Worm (Caenorhabditis elegans): ENCODE measurements around the gene T08B6.4.

The T08B6.4 gene

ce11 chrIV:4930754-4931322 is 25.3 kb downstream of the T08B6.4 start (continued):
- TF ChIP-seq nhr-80 (tag; optimal IDR thresholded peaks at IDR 0.05) (no peak), B0261.1 (tag; optimal IDR thresholded peaks at IDR 0.05) (peak; percentile 61), lin-40 (tag; optimal IDR thresholded peaks at IDR 0.05) (no peak), mxl-1 (tag; optimal IDR thresholded peaks at IDR 0.05) (peak; percentile 30), athp-1 (tag; optimal IDR thresholded peaks at IDR 0.05) (no peak), nfya-1 (tag; optimal IDR thresholded peaks at IDR 0.05; ENCODE audit: borderline replicate concordance, insufficient read depth) (no peak), attf-6 (GFP tag; IDR thresholded peaks at IDR 0.05) (peak; percentile 89), B0019.2 (GFP tag; conservative IDR thresholded peaks at IDR 0.05) (no peak), lag-1 (GFP tag; IDR thresholded peaks at IDR 0.05) (no peak), snpc-3.4 (tag; optimal IDR thresholded peaks at IDR 0.05) (peak; percentile 90), ztf-18 (tag; optimal IDR thresholded peaks at IDR 0.05) (peak; percentile 69), dpff-1 (tag; optimal IDR thresholded peaks at IDR 0.05) (no peak), hmg-1.2 (GFP tag; IDR thresholded peaks at IDR 0.05) (peak; percentile 80), sea-2 (GFP tag; IDR thresholded peaks at IDR 0.05) (no peak), aptf-3 (GFP tag; IDR thresholded peaks at IDR 0.05) (0 out of 2 replicates have a peak, but pooled peaks have one; percentile 57), ztf-28 (GFP tag; IDR thresholded peaks at IDR 0.05) (no peak), ccch-3 (GFP tag; optimal IDR thresholded peaks at IDR 0.05) (no peak), akir-1 (GFP tag; optimal IDR thresholded peaks at IDR 0.05) (no peak), unc-130 (GFP tag; optimal IDR thresholded peaks at IDR 0.05) (no peak), F52B5.7 (tag; optimal IDR thresholded peaks at IDR 0.05) (no peak), die-1 (tag; optimal IDR thresholded peaks at IDR 0.05) (peak; percentile 73), mes-4 (tag; optimal IDR thresholded peaks at IDR 0.05) (peak; percentile 47), K12H6.12 (tag; optimal IDR thresholded peaks at IDR 0.05) (no peak), attf-3 (GFP tag; conservative IDR thresholded peaks at IDR 0.05) (no peak), Y53F4B.3 (GFP tag; IDR thresholded peaks at IDR 0.05) (no peak), madf-3 (GFP tag; IDR thresholded peaks at IDR 0.05) (no peak), ceh-58 (GFP tag; IDR thresholded peaks at IDR 0.05) (no peak), ztf-22 (GFP tag; optimal IDR thresholded peaks at IDR 0.05) (no peak), tbp1 (GFP tag; optimal IDR thresholded peaks at IDR 0.05) (peak; percentile 83), Y67H2A.10 (GFP tag; conservative IDR thresholded peaks at IDR 0.05) (no peak), ceh-91 (GFP tag; IDR thresholded peaks at IDR 0.05) (no peak), ZK185.1 (tag; optimal IDR thresholded peaks at IDR 0.05; ENCODE audit: poor library complexity, severe bottlenecking) (peak; percentile 19), snpc-1.1 (tag; optimal IDR thresholded peaks at IDR 0.05; ENCODE audit: insufficient read depth) (peak; percentile 92), Y79H2A.3 (GFP tag; conservative IDR thresholded peaks at IDR 0.05) (no peak), Y95B8A.8 (GFP tag; IDR thresholded peaks at IDR 0.05) (no peak), snpc-1.3 (tag; optimal IDR thresholded peaks at IDR 0.05; ENCODE audit: insufficient read depth) (peak; percentile 59), mel-28 (tag; optimal IDR thresholded peaks at IDR 0.05; ENCODE audit: borderline replicate concordance) (no peak), F23B12.7 (tag; optimal IDR thresholded peaks at IDR 0.05; ENCODE audit: insufficient read depth) (no peak), pbrm-1 (GFP tag; IDR thresholded peaks at IDR 0.05) (no peak), ceh-79 (tag; optimal IDR thresholded peaks at IDR 0.05) (no peak), let-607 (tag; optimal IDR thresholded peaks at IDR 0.05) (peak in 1 of 2 experiments; percentile 39), dpl-1 (GFP tag; optimal IDR thresholded peaks at IDR 0.05) (no peak), ceh-100 (GFP tag; IDR thresholded peaks at IDR 0.05) (peak; percentile 46; the same call in 1 of the 2 replicates), F33H1.4 (GFP tag; IDR thresholded peaks at IDR 0.05) (peak; percentile 46), xnd-1 (tag; optimal IDR thresholded peaks at IDR 0.05) (no peak), cebp-2 (GFP tag; IDR thresholded peaks at IDR 0.05) (no peak), C06A6.2 (GFP tag; conservative IDR thresholded peaks at IDR 0.05) (no peak), egl-44 (GFP tag; IDR thresholded peaks at IDR 0.05) (peak; percentile 39; the same call in 1 of the 2 replicates)
